Fruit fly (Drosophila melanogaster) Kc167 (cell line): Measurements from ENCODE around the gene Rcd7.

Source experiments
- Myc ChIP-seq: fragments of >200 bp; optimal IDR thresholded peaks from 2 replicates; lab custom pipeline; 2017; ENCODE audit warnings: missing external identifiers
- Sin3A ChIP-seq: fragments of >200 bp; optimal IDR thresholded peaks from 2 replicates; lab custom pipeline; 2018; ENCODE audit warnings: missing external identifiers

- TF ChIP-seq Myc (lab: Kevin White, UChicago) (no peak), Sin3A (lab: Kevin White, UChicago) (no peak)
Measured at dm6 chr3L:19496600-19496999, 48.3 kb upstream of the Rcd7 start.
